Fruit fly (Drosophila melanogaster) S2 (cell line): ENCODE results near the gene nht.

ENCODE experiments used
- CG8478 ChIP-seq: fragments of >200 bp; optimal IDR thresholded peaks from 2 replicates; lab custom pipeline; 2018
- CTCF ChIP-seq, 2 experiments: fragments of >200 bp; optimal IDR thresholded peaks; 2 replicates each; lab custom pipeline; 2018

DNA sequence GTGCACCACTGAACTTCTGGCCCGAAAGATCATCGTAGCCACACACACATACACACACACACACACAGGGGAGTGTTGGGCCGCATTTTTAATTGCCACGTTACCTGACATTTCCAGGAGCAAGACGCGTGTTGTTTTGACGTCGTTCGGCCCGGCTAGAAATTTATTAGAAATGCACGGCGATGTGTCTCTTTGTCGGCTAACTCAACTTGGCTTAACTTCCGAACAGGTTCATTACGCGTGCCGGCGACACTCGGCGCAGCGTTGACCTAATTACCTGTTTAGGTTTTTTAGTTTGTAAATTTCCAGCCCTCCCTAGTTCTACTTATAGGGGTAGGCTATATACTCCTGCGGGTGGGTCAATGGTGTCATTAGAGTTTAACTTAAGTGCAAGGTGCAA is 1.2 kb upstream of the nht start:
- TF ChIP-seq CG8478 (lab: Kevin White, UChicago) (no peak), CTCF (optimal IDR thresholded peaks at IDR 0.05; lab: Kevin White, UChicago) (no peak)
